Worm (Caenorhabditis elegans) whole organism, L3 larva: Measurements from ENCODE around the gene F49C5.11.
"Not testable (repeated sequence)": the region's sequence is repeated elsewhere in the genome, so short reads cannot be mapped to it uniquely, and the experiment has no call there.

ENCODE experiments used
- R02D3.7 ChIP-seq: fragments of 150-350 bp; optimal IDR thresholded peaks from 2 replicates; lab custom pipeline; 2014; ENCODE audit warnings: missing biosample characterization, missing genetic modification characterization
- ZK546.5 ChIP-seq: sonication (generic microtip); optimal IDR thresholded peaks from 2 replicates; lab custom pipeline; 2017; ENCODE audit warnings: missing biosample characterization, missing genetic modification characterization
- aly-2 ChIP-seq: fragments of 150-350 bp; optimal IDR thresholded peaks from 2 replicates; lab custom pipeline; 2014; ENCODE audit warnings: missing biosample characterization, missing genetic modification characterization
- ceh-16 ChIP-seq: sonication (generic microtip); optimal IDR thresholded peaks from 2 replicates; lab custom pipeline; 2017; ENCODE audit warnings: missing biosample characterization, missing genetic modification characterization
- ceh-82 ChIP-seq: fragments of 150-350 bp; optimal IDR thresholded peaks from 2 replicates; lab custom pipeline; 2014; ENCODE audit warnings: missing biosample characterization, missing genetic modification characterization
- ceh-9 ChIP-seq: sonication (generic microtip); optimal IDR thresholded peaks from 2 replicates; lab custom pipeline; 2018; ENCODE audit warnings: missing biosample characterization, missing genetic modification characterization
- daf-12 ChIP-seq: fragments of 150-350 bp; optimal IDR thresholded peaks from 2 replicates; lab custom pipeline; 2014; ENCODE audit warnings: missing biosample characterization, missing genetic modification reagents, missing genetic modification characterization
- egl-27 ChIP-seq: sonication (generic microtip); optimal IDR thresholded peaks from 4 replicates; lab custom pipeline; 2017; ENCODE audit warnings: missing biosample characterization, missing genetic modification reagents, missing genetic modification characterization
- egl-5 ChIP-seq: fragments of 150-350 bp; optimal IDR thresholded peaks from 2 replicates; lab custom pipeline; 2017; ENCODE audit warnings: missing biosample characterization, missing genetic modification reagents, missing genetic modification characterization, inconsistent platforms
- elt-1 ChIP-seq: fragments of 150-350 bp; optimal IDR thresholded peaks from 2 replicates; lab custom pipeline; 2014; ENCODE audit warnings: missing biosample characterization, missing genetic modification characterization
- elt-2 ChIP-seq: sonication (generic microtip); optimal IDR thresholded peaks from 2 replicates; lab custom pipeline; 2016; ENCODE audit warnings: missing genetic modification reagents, mild to moderate bottlenecking, missing genetic modification characterization, missing compliant biosample characterization
- elt-3 ChIP-seq, 3 experiments: fragments of 150-350 bp in 1 of 3; sonication (generic microtip) in 2 of 3; optimal IDR thresholded peaks; 2 replicates in 2 of 3; 4 replicates in 1 of 3; lab custom pipeline; 2014 to 2017; ENCODE audit warnings: missing biosample characterization in 3 of 3, missing genetic modification characterization in 3 of 3
- eor-1 ChIP-seq, 2 experiments: fragments of 150-350 bp; optimal IDR thresholded peaks; 2 replicates each; lab custom pipeline; 2014 to 2018; ENCODE audit warnings: missing biosample characterization in 2 of 2, missing genetic modification characterization in 2 of 2
- fkh-10 ChIP-seq: sonication (generic microtip); optimal IDR thresholded peaks from 2 replicates; lab custom pipeline; 2017; ENCODE audit warnings: missing biosample characterization, missing genetic modification reagents, missing genetic modification characterization
- hmg-11 ChIP-seq: sonication (generic microtip); optimal IDR thresholded peaks from 2 replicates; lab custom pipeline; 2016; ENCODE audit warnings: missing genetic modification characterization, missing compliant biosample characterization
- jun-1 ChIP-seq: fragments of 150-350 bp; optimal IDR thresholded peaks from 2 replicates; lab custom pipeline; 2014; ENCODE audit warnings: missing biosample characterization, missing genetic modification reagents, missing genetic modification characterization
- lin-15B ChIP-seq: fragments of 150-350 bp; optimal IDR thresholded peaks from 2 replicates; lab custom pipeline; 2014; ENCODE audit warnings: missing biosample characterization, missing genetic modification characterization
- lin-39 ChIP-seq: fragments of 150-350 bp; optimal IDR thresholded peaks from 2 replicates; lab custom pipeline; 2018; ENCODE audit warnings: missing biosample characterization, missing genetic modification reagents, missing genetic modification characterization
- lsy-12 ChIP-seq: sonication (generic microtip); optimal IDR thresholded peaks from 2 replicates; lab custom pipeline; 2016; ENCODE audit warnings: mild to moderate bottlenecking, missing genetic modification characterization, missing compliant biosample characterization
- mdl-1 ChIP-seq: fragments of 150-350 bp; optimal IDR thresholded peaks from 2 replicates; lab custom pipeline; 2014; ENCODE audit warnings: missing biosample characterization, missing genetic modification characterization
- mml-1 ChIP-seq: fragments of 150-350 bp; sonication (generic microtip); optimal IDR thresholded peaks from 3 replicates; lab custom pipeline; 2014; ENCODE audit warnings: missing biosample characterization, missing genetic modification characterization
- nfya-1 ChIP-seq: sonication (generic microtip); optimal IDR thresholded peaks from 2 replicates; lab custom pipeline; 2017; ENCODE audit warnings: missing genetic modification characterization, mild to moderate bottlenecking, missing compliant biosample characterization, antibody characterized with exemption, moderate library complexity; ENCODE audit not compliant: insufficient read depth
- nhr-11 ChIP-seq: fragments of 150-350 bp; optimal IDR thresholded peaks from 2 replicates; lab custom pipeline; 2014; ENCODE audit warnings: missing biosample characterization, missing genetic modification characterization
- nhr-12 ChIP-seq: fragments of 150-350 bp; optimal IDR thresholded peaks from 2 replicates; lab custom pipeline; 2014; ENCODE audit warnings: missing biosample characterization, missing genetic modification characterization
- nhr-237 ChIP-seq: fragments of 150-350 bp; optimal IDR thresholded peaks from 2 replicates; lab custom pipeline; 2014; ENCODE audit warnings: missing biosample characterization, missing genetic modification characterization
- nhr-25 ChIP-seq: sonication (generic microtip); optimal IDR thresholded peaks from 2 replicates; lab custom pipeline; 2017; ENCODE audit warnings: missing biosample characterization, missing genetic modification characterization
- nhr-28 ChIP-seq: fragments of 150-350 bp; optimal IDR thresholded peaks from 2 replicates; lab custom pipeline; 2014; ENCODE audit warnings: missing biosample characterization, missing genetic modification characterization
- nhr-43 ChIP-seq: sonication (generic microtip); optimal IDR thresholded peaks from 2 replicates; lab custom pipeline; 2016; ENCODE audit warnings: mild to moderate bottlenecking, missing genetic modification characterization, missing compliant biosample characterization; ENCODE audit not compliant: poor library complexity, severe bottlenecking
- nhr-67 ChIP-seq: fragments of 150-350 bp; optimal IDR thresholded peaks from 2 replicates; lab custom pipeline; 2014; ENCODE audit warnings: missing biosample characterization, missing genetic modification characterization
- nhr-76 ChIP-seq: fragments of 150-350 bp; sonication (generic microtip); optimal IDR thresholded peaks from 5 replicates; lab custom pipeline; 2014; ENCODE audit warnings: missing biosample characterization, missing genetic modification characterization
- nhr-77 ChIP-seq: fragments of 150-350 bp; optimal IDR thresholded peaks from 2 replicates; lab custom pipeline; 2014; ENCODE audit warnings: missing biosample characterization, missing genetic modification characterization
- pha-4 ChIP-seq: fragments of 150-350 bp; optimal IDR thresholded peaks from 2 replicates; lab custom pipeline; 2014; ENCODE audit warnings: missing biosample characterization, missing genetic modification reagents, missing genetic modification characterization
- pqm-1 ChIP-seq: fragments of 150-350 bp; optimal IDR thresholded peaks from 2 replicates; lab custom pipeline; 2017; ENCODE audit warnings: missing biosample characterization, missing genetic modification characterization, inconsistent platforms
- sea-2 ChIP-seq: fragments of 150-350 bp; sonication (generic microtip); optimal IDR thresholded peaks from 4 replicates; lab custom pipeline; 2014; ENCODE audit warnings: missing biosample characterization, missing genetic modification reagents, missing genetic modification characterization
- snpc-4 ChIP-seq: fragments of 150-350 bp; optimal IDR thresholded peaks from 2 replicates; lab custom pipeline; 2014; ENCODE audit warnings: missing biosample characterization, missing genetic modification characterization
- unc-39 ChIP-seq: sonication (generic microtip); optimal IDR thresholded peaks from 4 replicates; lab custom pipeline; 2017; ENCODE audit warnings: missing biosample characterization, missing genetic modification characterization
- unc-62 ChIP-seq: fragments of 150-350 bp; sonication (generic microtip); optimal IDR thresholded peaks from 4 replicates; lab custom pipeline; 2014; ENCODE audit warnings: missing biosample characterization, missing genetic modification reagents, missing genetic modification characterization
- zag-1 ChIP-seq: fragments of 150-350 bp; optimal IDR thresholded peaks from 2 replicates; lab custom pipeline; 2014; ENCODE audit warnings: missing biosample characterization, missing genetic modification characterization
- ztf-11 ChIP-seq: fragments of 150-350 bp; optimal IDR thresholded peaks from 2 replicates; lab custom pipeline; 2014; ENCODE audit warnings: missing biosample characterization, missing genetic modification characterization
- ztf-4 ChIP-seq: fragments of 150-350 bp; optimal IDR thresholded peaks from 2 replicates; lab custom pipeline; 2014; ENCODE audit warnings: missing biosample characterization, missing genetic modification characterization

The F49C5.11 gene

DNA sequence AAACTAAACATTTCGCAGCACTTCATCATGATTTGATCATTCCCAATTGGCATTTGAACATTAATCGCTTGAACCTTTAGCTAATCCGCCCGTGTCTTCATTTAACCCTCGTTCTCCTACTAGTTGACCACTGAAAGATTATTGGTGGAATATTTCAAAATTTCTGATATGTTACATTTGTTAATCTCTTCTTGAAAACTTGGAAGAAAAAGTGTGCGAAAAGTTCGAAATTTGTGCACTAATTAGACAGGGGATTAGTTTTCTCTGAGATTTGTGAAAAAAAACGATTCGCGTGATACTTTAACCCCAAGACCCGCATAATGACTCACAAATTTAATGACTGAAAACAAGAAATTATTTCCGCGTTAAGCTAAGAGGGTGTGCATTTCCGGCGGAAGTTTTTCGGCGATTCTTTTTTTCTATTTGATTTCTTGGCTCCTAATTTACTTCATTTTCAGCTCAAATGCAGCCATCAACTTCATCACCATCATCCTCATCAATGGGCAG lies 20.3 kb upstream of the F49C5.11 start, which contains the start of gene nimk-1:
Gene nimk-1, plus strand, starts transcription at position 457 of the 507 bp plus-strand sequence.
- TF ChIP-seq egl-5 (no peak), nhr-25 (no peak), pha-4 (tag; lab: Kevin White, UChicago) (no peak), nhr-237 (tag; lab: Kevin White, UChicago) (no peak), elt-1 (tag; lab: Kevin White, UChicago) (no peak)
- TF ChIP-seq, all 47 proteins: peak for 0

DNA sequence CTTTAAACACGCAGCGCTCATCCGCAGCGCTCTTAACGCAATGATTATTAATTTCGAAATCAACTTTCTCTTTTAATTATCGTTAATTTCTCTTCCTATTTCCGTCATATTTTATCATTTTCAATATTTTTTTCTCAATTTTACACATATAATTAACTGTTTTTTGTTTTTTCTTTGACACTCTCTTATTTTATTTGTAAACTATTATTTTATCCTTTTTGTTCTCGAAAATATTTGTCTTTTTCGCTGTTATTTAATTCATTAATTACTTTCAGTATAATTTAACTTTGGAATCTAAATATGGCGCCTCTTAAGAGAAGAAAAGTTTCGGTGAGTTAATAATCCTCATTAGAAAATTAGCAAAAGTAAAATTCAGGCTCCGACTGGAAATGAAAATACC lies 19.5 kb upstream of the F49C5.11 start, which contains the start of gene F49C5.3:
Gene F49C5.3, plus strand, starts transcription at position 301 of the 400 bp plus-strand sequence.
- TF ChIP-seq nhr-77 (tag; lab: Kevin White, UChicago); nhr-11 (tag; lab: Kevin White, UChicago); zag-1: not testable (repeated sequence)

DNA sequence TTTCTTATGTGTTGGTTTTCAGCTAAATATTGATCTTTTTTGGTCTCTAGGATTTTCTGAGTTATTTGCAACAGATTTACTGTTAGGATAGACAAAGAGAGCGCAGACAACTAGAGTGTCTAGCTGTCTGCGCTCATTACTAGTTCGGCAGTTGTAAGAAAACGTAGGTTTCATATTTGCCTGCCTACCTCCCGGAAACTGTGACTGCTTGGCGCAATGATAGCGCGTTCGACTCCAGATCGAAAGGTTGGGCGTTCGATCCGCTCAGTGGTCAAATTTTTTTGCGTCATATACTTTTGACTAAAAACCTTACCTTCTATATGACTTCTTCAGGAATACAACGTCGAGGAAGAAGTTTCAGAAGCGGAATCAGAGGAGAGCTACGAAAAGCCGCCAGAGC lies 16.3 kb upstream of the F49C5.11 start:
- TF ChIP-seq ZK546.5: no peak
- TF ChIP-seq pha-4 (tag; lab: Kevin White, UChicago): no peak
- TF ChIP-seq nhr-76 (tag; lab: Kevin White, UChicago): no peak
- no peak for TF ChIP-seq ceh-82 (tag; lab: Kevin White, UChicago)

DNA sequence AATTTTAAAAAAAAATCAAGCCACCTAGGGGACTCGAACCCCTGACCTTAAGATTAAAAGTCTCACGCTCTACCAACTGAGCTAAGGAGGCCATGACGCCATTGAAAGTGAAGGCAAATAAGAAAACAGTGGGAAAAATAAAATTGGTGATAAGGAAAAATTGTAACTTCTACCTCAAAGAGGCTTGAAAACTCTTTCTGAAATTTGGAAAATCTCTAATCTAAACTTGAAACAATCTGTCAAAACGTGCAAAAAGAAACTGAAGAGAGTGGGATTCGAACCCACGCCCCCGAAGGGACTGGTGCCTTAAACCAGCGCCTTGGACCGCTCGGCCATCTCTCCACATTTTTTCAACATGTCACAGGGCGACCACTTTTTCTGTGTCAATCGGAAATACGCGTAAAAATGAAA lies 14.0 kb upstream of the F49C5.11 start:
- TF ChIP-seq nhr-43 (tag; lab: Kevin White, UChicago): peak; percentile 24
- peak; percentile 23 for TF ChIP-seq nfya-1
- peak; percentile 38 for TF ChIP-seq lsy-12 (tag; lab: Kevin White, UChicago)
- TF ChIP-seq elt-2: peak; percentile 46

DNA sequence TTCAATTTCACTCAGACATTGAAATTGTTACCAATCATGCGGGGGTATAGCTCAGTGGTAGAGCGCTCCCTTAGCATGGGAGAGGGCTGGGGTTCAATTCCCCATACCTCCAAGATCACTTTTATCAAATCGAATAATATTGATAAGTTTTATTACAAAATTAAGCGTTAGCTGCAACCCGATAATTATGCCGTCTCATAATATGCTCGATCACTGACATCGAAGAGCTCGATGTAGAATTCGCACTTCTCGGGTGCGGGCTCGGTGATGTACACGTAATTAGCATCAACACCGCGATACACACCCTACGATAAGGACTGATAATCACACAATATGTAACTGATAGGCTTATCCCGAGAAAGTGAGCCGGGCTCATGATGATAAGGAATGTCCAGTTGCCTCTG lies 13.1 kb upstream of the F49C5.11 start:
- no peak for TF ChIP-seq ZK546.5
- no peak for TF ChIP-seq R02D3.7 (tag; lab: Kevin White, UChicago)
- peak; percentile 58 for TF ChIP-seq elt-2
- no peak for TF ChIP-seq nhr-43 (tag; lab: Kevin White, UChicago)

DNA sequence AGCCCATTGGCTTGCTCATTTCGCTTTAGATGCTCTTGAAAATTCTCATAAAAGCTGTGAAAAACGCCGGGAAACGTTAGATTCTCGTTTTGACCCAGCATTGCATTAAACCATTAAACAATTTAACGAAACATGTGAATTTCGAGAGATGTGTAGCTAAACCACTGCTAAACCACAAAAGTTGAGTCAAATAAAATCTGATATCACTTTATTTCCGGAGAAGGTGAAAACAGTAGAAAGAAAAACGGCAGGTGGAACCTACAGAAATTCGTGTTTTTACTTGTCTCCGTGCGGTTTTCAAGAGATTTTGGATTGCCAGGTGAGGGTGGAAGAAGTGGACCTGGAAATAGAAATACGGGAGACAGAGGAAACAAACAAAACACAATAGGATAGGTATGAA lies 11.1 kb upstream of the F49C5.11 start, which contains the start of gene F49C5.9:
Gene F49C5.9, minus strand, starts transcription at position 101 of the 400 bp plus-strand sequence.
- TF ChIP-seq unc-62 (GFP tag; lab: Kevin White, UChicago) (no peak), ceh-82 (tag; lab: Kevin White, UChicago) (no peak), sea-2 (GFP tag; lab: Kevin White, UChicago) (no peak), ztf-4 (no peak), unc-39 (no peak), pqm-1 (tag; lab: Kevin White, UChicago) (no peak), snpc-4 (tag; lab: Kevin White, UChicago) (no peak), ceh-16 (tag; lab: Kevin White, UChicago) (no peak), elt-1 (tag; lab: Kevin White, UChicago) (no peak), daf-12 (tag; lab: Kevin White, UChicago) (no peak), ztf-11 (tag; lab: Kevin White, UChicago) (no peak), pha-4 (tag; lab: Kevin White, UChicago) (no peak), nhr-12 (tag; lab: Kevin White, UChicago) (no peak), lin-39 (tag; lab: Kevin White, UChicago) (no peak), zag-1 (no peak), jun-1 (tag; lab: Kevin White, UChicago) (no peak), nhr-11 (tag; lab: Kevin White, UChicago) (no peak), lin-15B (no peak), nhr-43 (tag; lab: Kevin White, UChicago) (no peak)
- TF ChIP-seq, all 47 proteins: peak for 0

DNA sequence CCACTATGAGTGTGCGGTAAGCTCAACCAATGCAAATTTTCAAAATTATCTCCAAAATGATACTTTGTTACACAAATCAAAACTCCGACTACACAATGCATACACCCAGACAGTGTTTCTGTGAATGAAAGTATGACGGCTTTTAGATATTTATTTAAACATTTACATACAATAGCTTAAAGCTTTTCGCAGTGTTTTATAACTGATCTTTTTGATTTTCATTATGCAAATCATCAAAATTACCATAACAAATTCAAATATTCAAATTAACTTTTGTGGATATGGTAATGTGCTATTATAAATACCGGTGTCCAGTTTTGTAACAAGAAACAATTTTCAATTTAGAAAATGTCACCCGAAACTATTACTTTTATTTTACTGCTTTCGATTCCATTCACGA lies 9.3 kb upstream of the F49C5.11 start, which contains the start of the genes F49C5.5 and F49C5.10:
Gene F49C5.5, minus strand, starts transcription at position 101 of the 400 bp plus-strand sequence.
Gene F49C5.10, plus strand, starts transcription at position 344 of the 400 bp plus-strand sequence.
- TF ChIP-seq nhr-67 (tag; lab: Kevin White, UChicago) (no peak), nhr-237 (tag; lab: Kevin White, UChicago) (no peak), mdl-1 (tag; lab: Kevin White, UChicago) (no peak), elt-3 (tag; optimal IDR thresholded peaks at IDR 0.05; lab: Kevin White, UChicago) (no peak), eor-1 (tag; optimal IDR thresholded peaks at IDR 0.05; lab: Kevin White, UChicago) (no peak), mml-1 (tag; lab: Kevin White, UChicago) (no peak), nhr-12 (tag; lab: Kevin White, UChicago) (no peak), sea-2 (GFP tag; lab: Kevin White, UChicago) (no peak), hmg-11 (no peak), pha-4 (tag; lab: Kevin White, UChicago) (no peak), egl-27 (tag; lab: Kevin White, UChicago) (no peak), lsy-12 (tag; lab: Kevin White, UChicago) (no peak), nhr-28 (tag; lab: Kevin White, UChicago) (no peak), aly-2 (tag; lab: Kevin White, UChicago) (no peak), nhr-11 (tag; lab: Kevin White, UChicago) (no peak), ceh-9 (tag; lab: Kevin White, UChicago) (no peak), fkh-10 (GFP tag; lab: Kevin White, UChicago) (no peak), lin-15B (no peak), nhr-25 (no peak)
